Fruit fly (Drosophila melanogaster) whole organism: ENCODE data around the gene Pkg21D.

ENCODE experiments used
- CG8478 ChIP-seq: fragments of >200 bp; optimal IDR thresholded peaks from 2 replicates; lab custom pipeline; 2018; ENCODE audit warnings: inconsistent platforms
- Dll ChIP-seq: fragments of >200 bp; optimal IDR thresholded peaks from 2 replicates; lab custom pipeline; 2017
- pan ChIP-seq: fragments of >200 bp; optimal IDR thresholded peaks from 2 replicates; lab custom pipeline; 2017
- psq ChIP-seq: fragments of >200 bp; optimal IDR thresholded peaks from 2 replicates; lab custom pipeline; 2017
- usp ChIP-seq: fragments of >200 bp; optimal IDR thresholded peaks from 2 replicates; lab custom pipeline; 2017; ENCODE audit warnings: missing biosample characterization, missing genetic modification characterization, mixed read lengths

DNA sequence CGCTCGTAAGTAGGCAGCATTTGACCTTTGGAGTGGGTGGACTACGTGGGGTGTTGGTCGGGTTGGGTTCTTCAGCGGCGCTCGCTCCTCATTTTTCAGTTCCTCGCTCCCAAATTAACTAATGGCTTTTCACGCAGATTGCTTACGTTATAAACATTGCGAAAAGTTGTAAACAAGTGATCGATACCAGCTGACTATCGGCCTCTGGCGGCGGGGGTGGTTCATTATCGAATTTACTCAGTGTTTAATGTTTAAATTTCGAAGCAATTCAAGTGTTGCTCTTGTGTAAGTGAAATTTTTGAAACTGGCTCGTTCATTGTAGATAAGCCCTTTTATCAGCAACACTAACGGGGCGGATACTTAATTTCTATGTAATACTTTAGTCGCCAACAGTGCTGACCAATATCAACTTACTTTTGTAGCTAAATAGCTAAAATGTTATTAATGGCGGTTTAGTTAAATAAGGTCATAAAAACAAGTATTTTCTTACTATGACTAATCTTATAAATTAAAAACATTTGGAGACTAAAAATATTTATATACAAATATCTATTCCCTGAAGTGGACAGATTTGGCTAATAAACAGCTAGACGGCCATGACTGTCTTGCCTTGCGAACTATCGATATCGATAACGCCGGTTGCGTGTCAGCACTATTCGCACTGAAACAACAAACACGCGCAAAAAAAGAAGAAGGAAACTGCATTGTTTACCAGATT, 28.9 kb upstream of the Pkg21D start, which contains the start of the genes PGAP2 and Clp:
- TF ChIP-seq CG8478 (lab: Kevin White, UChicago) (no peak), pan (lab: Kevin White, UChicago) (no peak), psq (no peak), Dll (lab: Kevin White, UChicago) (no peak), usp (no peak)
